Fruit fly (Drosophila melanogaster) whole organism, embryonic: ENCODE data around the gene bb8.

Experiments
- Abd-B ChIP-seq: fragments of 200-800 bp; sonication (Bioruptor generic); optimal IDR thresholded peaks from 2 replicates; lab custom pipeline; 2018; ENCODE audit warnings: missing biosample characterization, mild to moderate bottlenecking, missing genetic modification characterization, moderate library complexity
- CG11398 ChIP-seq: fragments of 200-800 bp; sonication (Bioruptor generic); optimal IDR thresholded peaks from 2 replicates; lab custom pipeline; 2016; ENCODE audit warnings: missing biosample characterization, missing genetic modification characterization
- CG11456 ChIP-seq: fragments of 200-800 bp; sonication (Bioruptor generic); IDR thresholded peaks from 3 replicates; pipeline ENCODE4 v1.3.6; 2022; ENCODE audit warnings: missing biosample characterization, missing genetic modification characterization
- CG12104 ChIP-seq: fragments of 200-800 bp; sonication (Bioruptor generic); optimal IDR thresholded peaks from 3 replicates; lab custom pipeline; 2016; ENCODE audit warnings: missing biosample characterization, missing genetic modification characterization
- CG13287 ChIP-seq: fragments of 200-800 bp; sonication (Bioruptor generic); IDR thresholded peaks from 2 replicates; pipeline ENCODE4 v1.3.6; 2022; ENCODE audit warnings: missing biosample characterization, missing genetic modification characterization; ENCODE audit not compliant: partially characterized antibody
- CG14014 ChIP-seq: fragments of 200-800 bp; sonication (Bioruptor generic); IDR thresholded peaks from 2 replicates; pipeline ENCODE4 v1.3.6; 2022; ENCODE audit warnings: missing biosample characterization, missing genetic modification characterization
- CG16779 ChIP-seq: fragments of 200-800 bp; sonication (Bioruptor generic); IDR thresholded peaks from 2 replicates; pipeline ENCODE4 v1.3.6; 2022; ENCODE audit warnings: missing biosample characterization, missing genetic modification characterization
- CG18476 ChIP-seq: fragments of 200-800 bp; sonication (Bioruptor generic); optimal IDR thresholded peaks from 2 replicates; lab custom pipeline; 2016; ENCODE audit warnings: missing biosample characterization, mild to moderate bottlenecking, missing genetic modification characterization
- CG33213 ChIP-seq: fragments of 200-800 bp; sonication (Bioruptor generic); optimal IDR thresholded peaks from 3 replicates; lab custom pipeline; 2016; ENCODE audit warnings: missing biosample characterization, missing genetic modification characterization
- CG34224 ChIP-seq: fragments of 200-800 bp; sonication (Bioruptor generic); IDR thresholded peaks from 3 replicates; pipeline ENCODE4 v1.3.6; 2022; ENCODE audit warnings: missing biosample characterization, missing genetic modification characterization; ENCODE audit not compliant: partially characterized antibody
- CG4730 ChIP-seq: fragments of 200-800 bp; sonication (Bioruptor generic); IDR thresholded peaks from 2 replicates; pipeline ENCODE4 v1.3.6; 2022; ENCODE audit warnings: missing biosample characterization, missing genetic modification characterization
- CG4820 ChIP-seq: fragments of 200-800 bp; sonication (Bioruptor generic); optimal IDR thresholded peaks from 3 replicates; lab custom pipeline; 2016; ENCODE audit warnings: missing biosample characterization, missing genetic modification characterization
- CG6254 ChIP-seq: fragments of 200-800 bp; sonication (Bioruptor generic); optimal IDR thresholded peaks from 3 replicates; lab custom pipeline; 2017; ENCODE audit warnings: mild to moderate bottlenecking, missing biosample characterization, missing genetic modification reagents, missing genetic modification characterization
- CG8478 ChIP-seq: fragments of >200 bp; optimal IDR thresholded peaks from 2 replicates; lab custom pipeline; 2018
- CG9876 ChIP-seq: fragments of 200-800 bp; sonication (Bioruptor generic); optimal IDR thresholded peaks from 2 replicates; lab custom pipeline; 2016; ENCODE audit warnings: missing biosample characterization, missing genetic modification characterization
- CoRest ChIP-seq: fragments of 200-800 bp; sonication (Bioruptor generic); optimal IDR thresholded peaks from 3 replicates; lab custom pipeline; 2018; ENCODE audit warnings: missing biosample characterization, mild to moderate bottlenecking, missing genetic modification characterization, moderate library complexity
- Dad ChIP-seq: fragments of 200-800 bp; sonication (Bioruptor generic); optimal IDR thresholded peaks from 3 replicates; lab custom pipeline; 2016; ENCODE audit warnings: missing biosample characterization, missing genetic modification characterization
- Dek ChIP-seq: fragments of 200-800 bp; sonication (Bioruptor generic); optimal IDR thresholded peaks from 3 replicates; lab custom pipeline; 2019; ENCODE audit warnings: missing biosample characterization, mild to moderate bottlenecking, missing genetic modification characterization, moderate library complexity
- Dip3 ChIP-seq: fragments of 200-800 bp; sonication (Bioruptor generic); optimal IDR thresholded peaks from 3 replicates; lab custom pipeline; 2016; ENCODE audit warnings: missing biosample characterization, missing genetic modification characterization
- Dref ChIP-seq: fragments of 200-800 bp; sonication (Bioruptor generic); IDR thresholded peaks from 2 replicates; pipeline ENCODE4 v1.3.6; 2022; ENCODE audit warnings: missing biosample characterization, missing genetic modification characterization
- Drgx ChIP-seq: fragments of 200-800 bp; sonication (Bioruptor generic); IDR thresholded peaks from 2 replicates; pipeline ENCODE4 v1.3.6; 2022; ENCODE audit warnings: missing biosample characterization, missing genetic modification characterization
- Gug ChIP-seq: fragments of 200-800 bp; sonication (Bioruptor generic); IDR thresholded peaks from 4 replicates; pipeline ENCODE4 v1.3.6; 2022; ENCODE audit warnings: missing biosample characterization, missing genetic modification characterization
- Hsf ChIP-seq: fragments of 200-800 bp; sonication (Bioruptor generic); optimal IDR thresholded peaks from 3 replicates; lab custom pipeline; 2016; ENCODE audit warnings: missing biosample characterization, missing genetic modification characterization
- NFAT ChIP-seq: fragments of 200-800 bp; sonication (Bioruptor generic); IDR thresholded peaks from 2 replicates; pipeline ENCODE4 v1.3.6; 2022; ENCODE audit warnings: missing biosample characterization, missing genetic modification characterization
- Oli ChIP-seq: fragments of 200-800 bp; sonication (Bioruptor generic); optimal IDR thresholded peaks from 2 replicates; lab custom pipeline; 2018; ENCODE audit warnings: missing biosample characterization, mild to moderate bottlenecking, missing genetic modification characterization, moderate library complexity
- Ptx1 ChIP-seq: fragments of 200-800 bp; sonication (Bioruptor generic); IDR thresholded peaks from 2 replicates; pipeline ENCODE4 v1.3.6; 2022; ENCODE audit warnings: missing biosample characterization, missing genetic modification characterization
- Rx ChIP-seq: fragments of 200-800 bp; sonication (Bioruptor generic); IDR thresholded peaks from 2 replicates; pipeline ENCODE4 v1.3.6; 2022; ENCODE audit warnings: missing biosample characterization, missing genetic modification characterization
- Spps ChIP-seq: fragments of 200-800 bp; sonication (Bioruptor generic); optimal IDR thresholded peaks from 2 replicates; lab custom pipeline; 2018; ENCODE audit warnings: missing biosample characterization, mild to moderate bottlenecking, missing genetic modification characterization
- Usf ChIP-seq: fragments of 200-800 bp; sonication (Bioruptor generic); optimal IDR thresholded peaks from 2 replicates; lab custom pipeline; 2017; ENCODE audit warnings: missing genotype, missing biosample characterization, missing genetic modification characterization
- dmrt99B ChIP-seq: fragments of 200-800 bp; sonication (Bioruptor generic); optimal IDR thresholded peaks from 2 replicates; lab custom pipeline; 2018; ENCODE audit warnings: missing biosample characterization, mild to moderate bottlenecking, missing genetic modification characterization, moderate library complexity
- fd3F ChIP-seq: fragments of 200-800 bp; sonication (Bioruptor generic); optimal IDR thresholded peaks from 2 replicates; lab custom pipeline; 2018; ENCODE audit warnings: missing biosample characterization, mild to moderate bottlenecking, missing genetic modification characterization, moderate library complexity
- her ChIP-seq: fragments of 200-800 bp; sonication (Bioruptor generic); optimal IDR thresholded peaks from 2 replicates; lab custom pipeline; 2016; ENCODE audit warnings: missing biosample characterization, missing genetic modification characterization
- insv ChIP-seq, 2 experiments: fragments of 200-800 bp; sonication (Bioruptor generic); optimal IDR thresholded peaks; 3 replicates each; lab custom pipeline; 2016 to 2018; ENCODE audit warnings: missing biosample characterization in 2 of 2, missing genetic modification characterization in 2 of 2
- lmd ChIP-seq: fragments of 200-800 bp; sonication (Bioruptor generic); IDR thresholded peaks from 2 replicates; pipeline ENCODE4 v1.3.6; 2022; ENCODE audit warnings: missing biosample characterization, missing genetic modification characterization
- lola ChIP-seq, 3 experiments: fragments of >200 bp in 2 of 3; fragments of 200-800 bp in 1 of 3; sonication (Bioruptor generic) in 1 of 3; optimal IDR thresholded peaks; 2 replicates each; lab custom pipeline; 2017 to 2019; ENCODE audit warnings: missing biosample characterization in 3 of 3, missing genetic modification characterization in 3 of 3, mild to moderate bottlenecking in 1 of 3, moderate library complexity in 1 of 3
- org-1 ChIP-seq: fragments of 200-800 bp; sonication (Bioruptor generic); optimal IDR thresholded peaks from 2 replicates; lab custom pipeline; 2017; ENCODE audit warnings: missing biosample characterization, missing genetic modification characterization
- pan ChIP-seq, 4 experiments: fragments of >200 bp in 3 of 4; fragments of 200-800 bp in 1 of 4; sonication (Bioruptor generic) in 1 of 4; optimal IDR thresholded peaks in 3 of 4; IDR thresholded peaks in 1 of 4; 2 replicates each; pipeline versions ENCODE4 v1.3.6 to Lab custom; 2017 to 2022; ENCODE audit warnings: missing biosample characterization in 2 of 4, missing genetic modification characterization in 2 of 4, mixed read lengths in 1 of 4
- pb ChIP-seq: fragments of 200-800 bp; sonication (Bioruptor generic); optimal IDR thresholded peaks from 3 replicates; lab custom pipeline; 2016; ENCODE audit warnings: missing biosample characterization, missing genetic modification characterization
- ranshi ChIP-seq: fragments of 200-800 bp; sonication (Bioruptor generic); IDR thresholded peaks from 2 replicates; pipeline ENCODE4 v1.3.6; 2022; ENCODE audit warnings: missing biosample characterization, missing genetic modification characterization
- repo ChIP-seq: fragments of 200-800 bp; sonication (Bioruptor generic); optimal IDR thresholded peaks from 2 replicates; lab custom pipeline; 2016; ENCODE audit warnings: missing biosample characterization, missing genetic modification characterization
- row ChIP-seq: fragments of 200-800 bp; sonication (Bioruptor generic); IDR thresholded peaks from 3 replicates; pipeline ENCODE4 v1.3.6; 2022; ENCODE audit warnings: missing biosample characterization, missing genetic modification characterization
- sc ChIP-seq, 3 experiments: fragments of >200 bp in 2 of 3; fragments of 200-800 bp in 1 of 3; sonication (Bioruptor generic) in 1 of 3; optimal IDR thresholded peaks; 2 replicates in 2 of 3; 3 replicates in 1 of 3; lab custom pipeline; 2017; ENCODE audit warnings: mild to moderate bottlenecking in 1 of 3, missing biosample characterization in 1 of 3, missing genetic modification characterization in 1 of 3, missing genetic modification reagents in 1 of 3
- seq ChIP-seq: fragments of 200-800 bp; sonication (Bioruptor generic); IDR thresholded peaks from 2 replicates; pipeline ENCODE4 v1.3.6; 2022; ENCODE audit warnings: missing biosample characterization, missing genetic modification characterization
- sr ChIP-seq: fragments of 200-800 bp; sonication (Bioruptor generic); IDR thresholded peaks from 3 replicates; pipeline ENCODE4 v1.3.6; 2022; ENCODE audit warnings: missing biosample characterization, missing genetic modification characterization
- sug ChIP-seq: fragments of 200-800 bp; optimal IDR thresholded peaks from 2 replicates; lab custom pipeline; 2019; ENCODE audit warnings: missing biosample characterization, mild to moderate bottlenecking, missing genetic modification characterization, moderate library complexity
- zen2 ChIP-seq: fragments of 200-800 bp; sonication (Bioruptor generic); IDR thresholded peaks from 3 replicates; pipeline ENCODE4 v1.3.6; 2022; ENCODE audit warnings: missing biosample characterization, missing genetic modification characterization; ENCODE audit not compliant: partially characterized antibody

Gene bb8

dm6 chr3R:23334866-23335265, 44.9 kb upstream of the bb8 start (continued):
- TF ChIP-seq CG6254 (GFP tag; lab: Kevin White, UChicago) (no peak), CG14014 (GFP tag; lab: Robert Waterston, UW) (peak; percentile 47), CG11398 (GFP tag; lab: Kevin White, UChicago) (no peak), pb (GFP tag; lab: Kevin White, UChicago) (no peak), Drgx (peak; percentile 35; the same call in 1 of the 2 replicates), CG4820 (GFP tag; lab: Kevin White, UChicago) (peak; percentile 11), CG16779 (GFP tag; lab: Robert Waterston, UW) (0 out of 2 replicates have a peak, but pooled peaks have one; percentile 12), sr (no peak), Dref (GFP tag; lab: Robert Waterston, UW) (no peak), Oli (tag; lab: Kevin White, UChicago) (peak; percentile 8), fd3F (GFP tag; lab: Kevin White, UChicago) (no peak), org-1 (GFP tag; lab: Kevin White, UChicago) (no peak), Abd-B (GFP tag; lab: Kevin White, UChicago) (peak; percentile 35), CG12104 (GFP tag; lab: Kevin White, UChicago) (no peak), Dad (GFP tag; lab: Kevin White, UChicago) (no peak), sc (optimal IDR thresholded peaks at IDR 0.05; lab: Kevin White, UChicago) (no peak), sc (GFP tag; optimal IDR thresholded peaks at IDR 0.05; lab: Kevin White, UChicago) (no peak), Spps (tag; lab: Kevin White, UChicago) (no peak), CG33213 (GFP tag; lab: Kevin White, UChicago) (no peak), CG4730 (peak; percentile 35; the same call in 1 of the 2 replicates), lola (GFP tag; optimal IDR thresholded peaks at IDR 0.05; lab: Kevin White, UChicago) (no peak), CG9876 (GFP tag; lab: Kevin White, UChicago) (no peak), seq (GFP tag; lab: Robert Waterston, UW) (peak; percentile 58), Gug (GFP tag; lab: Robert Waterston, UW) (peak; percentile 22; the same call in 1 of the 4 replicates), repo (GFP tag; lab: Kevin White, UChicago) (no peak), her (GFP tag; lab: Kevin White, UChicago) (no peak), pan (optimal IDR thresholded peaks at IDR 0.05; lab: Kevin White, UChicago) (no peak), pan (GFP tag; optimal IDR thresholded peaks at IDR 0.05 in 1 of 2, IDR thresholded peaks at IDR 0.05 in 1 of 2) (peak in 1 of 2 experiments; percentile 55), CG8478 (no peak), Dek (tag; lab: Kevin White, UChicago) (peak; percentile 24), ranshi (GFP tag; lab: Robert Waterston, UW) (peak; percentile 48; the same call in 1 of the 2 replicates), sug (peak; percentile 5), Rx (GFP tag; lab: Robert Waterston, UW) (no peak; the same call in 1 of the 2 replicates), CG11456 (GFP tag; lab: Robert Waterston, UW) (0 out of 3 replicates have a peak, but pooled peaks have one; percentile 58), Usf (no peak), Ptx1 (peak; percentile 48), NFAT (GFP tag; lab: Robert Waterston, UW) (peak; percentile 32; the same call in 1 of the 2 replicates), insv (GFP tag; optimal IDR thresholded peaks at IDR 0.05; lab: Kevin White, UChicago) (no peak), CG34224 (GFP tag; lab: Robert Waterston, UW) (no peak), lmd (peak; percentile 54; the same call in 1 of the 2 replicates), dmrt99B (tag; lab: Kevin White, UChicago) (peak; percentile 53), row (GFP tag; lab: Robert Waterston, UW) (peak; percentile 70), Hsf (GFP tag; lab: Kevin White, UChicago) (peak; percentile 31), CG13287 (GFP tag; lab: Robert Waterston, UW) (no peak), Dip3 (peak; percentile 30), zen2 (no peak), CoRest (tag; lab: Kevin White, UChicago) (peak; percentile 46), CG18476 (GFP tag; lab: Kevin White, UChicago) (no peak)
